Fruit fly (Drosophila melanogaster): ENCODE data around the gene dac.
A peak's percentile ranks its signal among the peaks of the same experiment; 100 is the strongest.

dac gene

dm6 chr2L:16526015-16526518 lies 40.3 kb upstream of the dac start (continued):
- TF ChIP-seq Doc2 (GFP tag; IDR thresholded peaks at IDR 0.05) (no peak), CG8290 (GFP tag; optimal IDR thresholded peaks at IDR 0.05) (no peak), CG8290 (tag; optimal IDR thresholded peaks at IDR 0.05) (peak; percentile 18 to 74), CG31388 (GFP tag; optimal IDR thresholded peaks at IDR 0.05) (no peak), tin (GFP tag; optimal IDR thresholded peaks at IDR 0.05) (no peak), CG2678 (tag; optimal IDR thresholded peaks at IDR 0.05) (peak; percentile 4), row (GFP tag; IDR thresholded peaks at IDR 0.05) (peak; percentile 37; the same call in 1 of the 3 replicates), HmgZ (tag; optimal IDR thresholded peaks at IDR 0.05) (peak; percentile 70), CG11247 (GFP tag; IDR thresholded peaks at IDR 0.05) (no peak), CG11723 (GFP tag; optimal IDR thresholded peaks at IDR 0.05) (no peak), CG2712 (tag; optimal IDR thresholded peaks at IDR 0.05) (no peak), Atf3 (GFP tag; optimal IDR thresholded peaks at IDR 0.05) (no peak), CG10267 (tag; optimal IDR thresholded peaks at IDR 0.05) (no peak), ara (GFP tag; IDR thresholded peaks at IDR 0.05) (peak; percentile 45; the same call in 1 of the 2 replicates), MTF-1 (GFP tag; optimal IDR thresholded peaks at IDR 0.05; ENCODE audit: borderline replicate concordance) (peak; percentile 72), Fer3 (tag; optimal IDR thresholded peaks at IDR 0.05) (peak; percentile 29), Hr39 (optimal IDR thresholded peaks at IDR 0.05) (no peak), chinmo (GFP tag; IDR thresholded peaks at IDR 0.05; ENCODE audit: partially characterized antibody) (peak; percentile 100), CG7786 (GFP tag; optimal IDR thresholded peaks at IDR 0.05) (no peak), CG8924 (tag; optimal IDR thresholded peaks at IDR 0.05) (peak; percentile 44), lilli (GFP tag; optimal IDR thresholded peaks at IDR 0.05) (no peak), Hr3 (GFP tag; optimal IDR thresholded peaks at IDR 0.05) (no peak), Meics (GFP tag; optimal IDR thresholded peaks at IDR 0.05) (no peak), Nf-YB (GFP tag; optimal IDR thresholded peaks at IDR 0.05) (peak; percentile 12), CG7357 (GFP tag; IDR thresholded peaks at IDR 0.05) (no peak), vfl (GFP tag; optimal IDR thresholded peaks at IDR 0.05) (no peak), CG2116 (GFP tag; optimal IDR thresholded peaks at IDR 0.05) (peak; percentile 10), Stat92E (GFP tag; optimal IDR thresholded peaks at IDR 0.05) (peak in 2 of 3 experiments; percentile 88 to 100), CG30020 (tag; optimal IDR thresholded peaks at IDR 0.05) (no peak), chm (GFP tag; IDR thresholded peaks at IDR 0.05) (peak; percentile 55; the same call in 1 of the 2 replicates), NC2β (GFP tag; optimal IDR thresholded peaks at IDR 0.05) (no peak), ssp (GFP tag; IDR thresholded peaks at IDR 0.05) (no peak), Taf1 (GFP tag; IDR thresholded peaks at IDR 0.05) (no peak), CG14014 (GFP tag; IDR thresholded peaks at IDR 0.05) (peak; percentile 21; the same call in 1 of the 2 replicates), slbo (GFP tag; IDR thresholded peaks at IDR 0.05) (no peak), MBD-R2 (GFP tag; IDR thresholded peaks at IDR 0.05) (0 out of 2 replicates have a peak, but pooled peaks have one; percentile 29), tgo (GFP tag; IDR thresholded peaks at IDR 0.05) (no peak), pzg (GFP tag; optimal IDR thresholded peaks at IDR 0.05) (no peak), CG18764 (GFP tag; optimal IDR thresholded peaks at IDR 0.05) (no peak), E2f2 (GFP tag; IDR thresholded peaks at IDR 0.05) (peak; percentile 35; the same call in 1 of the 2 replicates), Usf (GFP tag; optimal IDR thresholded peaks at IDR 0.05) (no peak), Hey (tag; optimal IDR thresholded peaks at IDR 0.05) (peak; percentile 48), CG7745 (tag; optimal IDR thresholded peaks at IDR 0.05) (peak; percentile 96), CG15514 (GFP tag; optimal IDR thresholded peaks at IDR 0.05) (peak; percentile 55), Max (GFP tag; optimal IDR thresholded peaks at IDR 0.05) (peak; percentile 28), ci (GFP tag; IDR thresholded peaks at IDR 0.05) (peak; percentile 74), CG10654 (GFP tag; optimal IDR thresholded peaks at IDR 0.05) (no peak), BtbVII (GFP tag; optimal IDR thresholded peaks at IDR 0.05) (peak; percentile 73), Nf-YA (GFP tag; IDR thresholded peaks at IDR 0.05) (no peak), dimm (GFP tag; IDR thresholded peaks at IDR 0.05) (no peak), Dip2 (GFP tag; IDR thresholded peaks at IDR 0.05) (no peak), onecut (GFP tag; IDR thresholded peaks at IDR 0.05) (no peak; the same call in none of the 2 replicates)

All from whole organism, embryonic.